Fruit fly (Drosophila melanogaster) whole organism: ENCODE results near the gene CG43138.

Experiments
- CG8478 ChIP-seq: fragments of >200 bp; optimal IDR thresholded peaks from 2 replicates; lab custom pipeline; 2018; ENCODE audit warnings: inconsistent platforms
- Dll ChIP-seq: fragments of >200 bp; optimal IDR thresholded peaks from 2 replicates; lab custom pipeline; 2017
- EcR ChIP-seq, 2 experiments: fragments of >200 bp; optimal IDR thresholded peaks; 2 replicates each; lab custom pipeline; 2017; ENCODE audit warnings: missing biosample characterization in 2 of 2, missing genetic modification characterization in 2 of 2, missing genetic modification reagents in 2 of 2
- pan ChIP-seq: fragments of >200 bp; optimal IDR thresholded peaks from 2 replicates; lab custom pipeline; 2017
- psq ChIP-seq: fragments of >200 bp; optimal IDR thresholded peaks from 2 replicates; lab custom pipeline; 2017
- usp ChIP-seq: fragments of >200 bp; optimal IDR thresholded peaks from 2 replicates; lab custom pipeline; 2017; ENCODE audit warnings: missing biosample characterization, missing genetic modification characterization, mixed read lengths

The CG43138 gene

DNA sequence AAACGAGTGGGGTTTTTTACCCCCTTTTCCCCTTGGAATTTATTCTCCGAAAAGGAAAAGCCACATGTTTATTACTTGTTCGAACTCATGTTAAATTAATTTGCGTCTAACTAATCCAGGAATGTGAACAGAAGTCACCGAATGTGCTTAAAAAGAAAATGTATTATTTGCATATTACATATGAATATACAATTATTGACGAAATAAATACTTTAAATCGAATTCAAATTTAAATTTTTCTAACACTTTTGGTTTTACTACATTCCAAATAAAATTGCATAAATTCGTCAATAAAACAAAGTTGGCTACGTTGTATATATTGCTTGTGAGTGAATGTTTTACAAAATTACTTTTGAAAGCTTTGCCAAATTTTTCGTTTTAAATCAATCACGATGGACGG lies at the start of gene CG43138:
Gene CG43138, plus strand, starts transcription at position 301 of the 400 bp plus-strand sequence.
- TF ChIP-seq CG8478: no peak
- no peak for TF ChIP-seq psq
- no peak for TF ChIP-seq EcR (GFP tag; optimal IDR thresholded peaks at IDR 0.05; lab: Kevin White, UChicago)
- no peak for TF ChIP-seq usp (GFP tag; lab: Kevin White, UChicago)
- no peak for TF ChIP-seq pan (lab: Kevin White, UChicago)
- TF ChIP-seq Dll (lab: Kevin White, UChicago): no peak

dm6 chrX:7486294-7486693 lies 41.8 kb upstream of the CG43138 start:
- TF ChIP-seq usp (GFP tag; lab: Kevin White, UChicago) (no peak), EcR (GFP tag; optimal IDR thresholded peaks at IDR 0.05; lab: Kevin White, UChicago) (no peak), pan (lab: Kevin White, UChicago) (no peak), Dll (lab: Kevin White, UChicago) (no peak), psq (no peak), CG8478 (no peak)

- TF ChIP-seq usp (GFP tag; lab: Kevin White, UChicago) (no peak), EcR (GFP tag; optimal IDR thresholded peaks at IDR 0.05; lab: Kevin White, UChicago) (no peak), CG8478 (no peak), psq (no peak), Dll (lab: Kevin White, UChicago) (no peak), pan (lab: Kevin White, UChicago) (no peak)
Measured at dm6 chrX:7488254-7488653, 39.9 kb upstream of the CG43138 start.

DNA sequence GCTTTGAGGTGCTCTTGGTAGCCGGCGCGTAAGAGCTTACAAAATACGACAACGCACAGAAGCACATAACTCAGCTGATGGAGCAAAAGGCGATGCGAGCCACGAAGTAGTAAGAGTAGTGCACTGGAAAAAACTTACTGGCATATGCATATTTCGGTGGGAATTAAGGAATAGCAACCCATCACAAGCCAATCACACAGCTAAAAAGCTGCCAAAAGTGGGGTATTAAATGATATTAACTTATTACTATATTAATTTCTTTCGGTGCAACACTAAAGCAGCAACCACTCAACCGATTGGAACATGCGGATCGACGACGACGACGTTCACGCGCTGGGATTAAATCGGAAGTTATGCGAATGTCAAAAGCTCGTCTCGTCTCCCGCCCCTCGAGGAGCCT lies 37.2 kb upstream of the CG43138 start:
- TF ChIP-seq CG8478 (no peak), pan (lab: Kevin White, UChicago) (no peak), Dll (lab: Kevin White, UChicago) (no peak), psq (no peak), usp (GFP tag; lab: Kevin White, UChicago) (no peak), EcR (GFP tag; optimal IDR thresholded peaks at IDR 0.05; lab: Kevin White, UChicago) (no peak)

- TF ChIP-seq CG8478 (no peak), Dll (lab: Kevin White, UChicago) (no peak), pan (lab: Kevin White, UChicago) (no peak), EcR (GFP tag; optimal IDR thresholded peaks at IDR 0.05; lab: Kevin White, UChicago) (no peak)
Measured at dm6 chrX:7512769-7513168, 15.3 kb upstream of the CG43138 start.

DNA sequence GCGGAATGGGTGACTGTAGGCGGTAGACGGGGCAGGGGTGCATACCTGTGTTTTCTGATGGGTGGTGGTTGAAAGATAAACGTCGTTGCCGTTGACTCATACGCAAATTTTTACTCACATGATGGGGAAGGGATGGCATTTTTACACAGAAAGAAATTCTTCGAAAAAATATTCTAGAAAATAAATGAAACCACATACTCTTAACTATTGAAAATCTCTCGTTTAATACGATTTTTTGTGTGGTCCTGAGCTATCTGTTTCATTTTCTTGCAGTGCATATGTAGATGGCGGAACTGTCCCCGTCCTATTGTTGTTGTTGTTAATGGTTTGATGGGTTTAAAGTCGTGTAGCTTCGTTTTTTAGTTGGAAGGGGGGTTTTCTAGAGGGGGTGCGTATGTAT lies 8.3 kb upstream of the CG43138 start:
- TF ChIP-seq pan (lab: Kevin White, UChicago): no peak
- TF ChIP-seq usp (GFP tag; lab: Kevin White, UChicago): no peak
- TF ChIP-seq Dll (lab: Kevin White, UChicago): no peak
- TF ChIP-seq psq: no peak
- TF ChIP-seq CG8478: no peak
- no peak for TF ChIP-seq EcR (GFP tag; optimal IDR thresholded peaks at IDR 0.05; lab: Kevin White, UChicago)

DNA sequence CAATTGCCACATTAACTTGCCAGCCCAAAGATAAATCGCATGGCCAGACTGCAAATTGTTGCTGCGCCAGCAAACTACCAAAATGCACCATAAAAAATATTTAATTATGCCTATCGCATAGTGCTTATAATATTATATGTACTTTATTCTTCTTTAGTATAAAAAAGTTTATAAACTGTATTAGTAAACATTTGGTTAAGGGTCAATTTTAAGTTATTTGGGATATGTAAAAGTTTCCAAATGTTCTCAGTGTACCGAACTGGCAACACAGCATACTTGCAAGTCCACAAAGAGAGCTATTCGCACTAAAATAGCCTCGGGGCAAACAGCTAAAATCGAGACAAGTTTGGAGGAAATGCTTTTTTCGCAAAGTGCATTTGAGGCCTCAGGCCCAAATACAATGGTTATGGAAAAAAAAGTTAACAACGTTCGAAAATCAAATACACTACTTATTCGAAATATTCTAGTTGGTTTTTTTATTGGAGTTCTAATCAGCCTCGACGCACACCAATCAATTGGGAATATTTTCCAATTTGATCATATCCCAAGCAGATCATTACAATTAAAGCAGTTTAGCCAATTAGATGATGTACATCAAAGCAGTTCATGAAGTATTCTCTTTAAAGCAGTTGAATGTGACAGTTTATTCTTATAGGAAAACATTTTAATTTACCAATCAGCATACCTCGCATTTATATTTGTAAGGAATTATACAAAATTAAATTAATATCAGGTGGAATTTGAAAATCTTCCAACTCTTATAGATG lies 6.4 kb upstream of the CG43138 start:
- TF ChIP-seq usp (GFP tag; lab: Kevin White, UChicago) (no peak), Dll (lab: Kevin White, UChicago) (no peak), EcR (GFP tag; optimal IDR thresholded peaks at IDR 0.05; lab: Kevin White, UChicago) (no peak), pan (lab: Kevin White, UChicago) (no peak), CG8478 (no peak), psq (no peak)

DNA sequence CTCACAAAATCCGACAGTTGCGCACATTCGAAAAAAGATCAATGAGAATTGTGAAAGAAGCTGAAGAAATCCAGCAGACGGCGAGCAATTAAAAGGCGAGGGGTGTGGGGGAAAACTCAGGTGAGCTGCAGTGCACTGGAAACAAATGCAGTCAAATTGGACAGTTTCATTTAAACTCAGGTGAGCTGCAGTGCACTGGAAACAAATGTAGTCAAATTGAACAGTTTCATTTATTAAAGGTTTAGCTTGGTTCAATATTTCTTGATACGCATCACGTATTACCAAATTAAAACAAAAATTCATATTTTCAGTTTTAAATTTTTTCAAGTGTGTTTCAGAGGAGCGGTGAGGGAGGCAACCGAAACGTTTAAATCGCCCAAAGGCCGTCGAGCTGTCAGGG lies 4.3 kb upstream of the CG43138 start:
- TF ChIP-seq pan (lab: Kevin White, UChicago) (no peak), Dll (lab: Kevin White, UChicago) (no peak), EcR (GFP tag; optimal IDR thresholded peaks at IDR 0.05; lab: Kevin White, UChicago) (no peak)

DNA sequence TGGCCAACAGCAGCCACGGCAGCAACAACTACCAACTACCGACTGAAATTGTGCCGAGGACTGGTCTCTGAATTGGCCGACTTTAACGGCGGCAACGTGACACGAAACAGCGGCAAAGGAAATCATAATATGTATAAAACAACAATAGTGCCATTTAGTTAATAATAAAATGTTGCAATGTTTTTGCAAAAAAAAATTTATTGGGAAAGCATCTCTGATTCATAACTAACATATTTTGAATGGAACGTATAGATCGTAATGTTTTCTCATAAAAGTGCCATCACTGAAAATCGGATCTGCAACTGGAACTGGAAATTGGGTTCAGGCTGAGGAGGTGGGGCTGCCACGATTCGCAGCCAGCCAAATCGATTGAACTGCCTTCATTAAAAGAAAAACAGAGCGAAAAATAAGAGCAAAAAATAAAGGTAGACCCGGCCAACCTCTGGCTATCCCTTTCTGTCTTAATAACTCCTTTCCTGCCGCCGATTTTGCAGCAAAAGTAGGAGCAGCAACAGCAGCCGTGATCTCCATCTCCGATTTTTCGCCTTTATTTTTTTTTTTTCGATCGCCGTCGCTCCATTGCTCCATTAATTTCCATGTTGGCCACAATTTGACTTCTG lies 1.9 kb upstream of the CG43138 start:
- TF ChIP-seq pan (lab: Kevin White, UChicago): no peak
- no peak for TF ChIP-seq EcR (GFP tag; optimal IDR thresholded peaks at IDR 0.05; lab: Kevin White, UChicago)

- TF ChIP-seq Dll (lab: Kevin White, UChicago) (no peak), psq (no peak), CG8478 (no peak), EcR (GFP tag; optimal IDR thresholded peaks at IDR 0.05; lab: Kevin White, UChicago) (no peak), pan (lab: Kevin White, UChicago) (no peak)
Measured at dm6 chrX:7526914-7527313, 1.2 kb upstream of the CG43138 start.

- TF ChIP-seq CG8478: no peak
- TF ChIP-seq pan (lab: Kevin White, UChicago): no peak
- TF ChIP-seq EcR (GFP tag; optimal IDR thresholded peaks at IDR 0.05; lab: Kevin White, UChicago): no peak
- TF ChIP-seq usp (GFP tag; lab: Kevin White, UChicago): no peak
- no peak for TF ChIP-seq Dll (lab: Kevin White, UChicago)
- TF ChIP-seq psq: no peak
Measured at dm6 chrX:7530204-7530603, 2.1 kb downstream of the CG43138 start.

DNA sequence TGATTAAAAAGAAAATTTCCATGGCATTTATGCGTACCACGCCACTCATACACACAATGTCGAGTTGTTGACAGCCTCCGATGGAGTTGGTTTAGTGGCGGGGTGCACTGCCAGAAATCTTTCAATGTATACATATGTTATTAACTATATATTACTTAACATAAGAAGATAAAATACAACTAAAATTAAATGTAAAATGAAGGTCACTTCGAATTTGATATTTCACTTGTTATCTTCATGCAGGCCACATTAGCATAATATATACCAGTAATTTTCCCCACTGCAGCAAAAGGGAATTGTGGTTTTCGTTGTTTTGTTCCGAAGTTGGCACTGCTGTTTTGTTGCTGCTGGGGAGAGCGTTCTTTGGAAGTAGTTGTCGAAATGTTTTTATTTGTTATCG lies 6.8 kb downstream of the CG43138 start:
- TF ChIP-seq pan (lab: Kevin White, UChicago): no peak
- TF ChIP-seq usp (GFP tag; lab: Kevin White, UChicago): no peak
- no peak for TF ChIP-seq psq
- no peak for TF ChIP-seq CG8478
- TF ChIP-seq Dll (lab: Kevin White, UChicago): no peak
- no peak for TF ChIP-seq EcR (GFP tag; optimal IDR thresholded peaks at IDR 0.05; lab: Kevin White, UChicago)
